Worm (Caenorhabditis elegans) whole organism, young adult: ENCODE data around the gene srh-78.

ENCODE experiments used
- C17E4.6 ChIP-seq: fragments of 200-800 bp; sonication (Bioruptor generic); IDR thresholded peaks from 2 replicates; pipeline ENCODE4 v1.3.6; 2022; ENCODE audit warnings: missing genetic modification reagents, missing genetic modification characterization, missing compliant biosample characterization
- D2030.7 ChIP-seq: fragments of 200-800 bp; sonication (Bioruptor generic); IDR thresholded peaks from 2 replicates; pipeline ENCODE4 v1.3.6; 2022; ENCODE audit warnings: missing genetic modification reagents, missing genetic modification characterization, missing compliant biosample characterization
- F10E7.11 ChIP-seq: sonication (generic microtip); optimal IDR thresholded peaks from 2 replicates; lab custom pipeline; 2017; ENCODE audit warnings: mild to moderate bottlenecking, missing genetic modification characterization, moderate library complexity, missing compliant biosample characterization
- F22D6.2 ChIP-seq: sonication (generic microtip); optimal IDR thresholded peaks from 2 replicates; lab custom pipeline; 2016; ENCODE audit warnings: mild to moderate bottlenecking, missing genetic modification characterization, missing compliant biosample characterization
- F33H1.4 ChIP-seq: fragments of 200-800 bp; sonication (Bioruptor generic); IDR thresholded peaks from 2 replicates; pipeline ENCODE4 v1.3.6; 2022; ENCODE audit warnings: missing genetic modification reagents, missing genetic modification characterization, missing compliant biosample characterization
- F37B4.10 ChIP-seq: fragments of 200-800 bp; sonication (Bioruptor generic); IDR thresholded peaks from 2 replicates; pipeline ENCODE4 v1.3.6; 2022; ENCODE audit warnings: missing genetic modification characterization, missing compliant biosample characterization
- F39B2.1 ChIP-seq: fragments of 200-800 bp; sonication (Bioruptor generic); IDR thresholded peaks from 2 replicates; pipeline ENCODE4 v1.3.6; 2022; ENCODE audit warnings: missing genetic modification reagents, missing genetic modification characterization, missing compliant biosample characterization
- F49E8.2 ChIP-seq: sonication (generic microtip); optimal IDR thresholded peaks from 3 replicates; lab custom pipeline; 2017; ENCODE audit warnings: missing genetic modification characterization, mild to moderate bottlenecking, missing compliant biosample characterization, antibody characterized with exemption, moderate library complexity; ENCODE audit not compliant: insufficient read depth
- F55B11.4 ChIP-seq: sonication (generic microtip); optimal IDR thresholded peaks from 2 replicates; lab custom pipeline; 2016; ENCODE audit warnings: missing compliant biosample characterization, missing genetic modification characterization, borderline replicate concordance; ENCODE audit not compliant: insufficient read depth
- T07F8.4 ChIP-seq: sonication (generic microtip); optimal IDR thresholded peaks from 2 replicates; lab custom pipeline; 2016; ENCODE audit warnings: mild to moderate bottlenecking, missing genetic modification characterization, moderate library complexity, missing compliant biosample characterization
- Y79H2A.3 ChIP-seq: fragments of 200-800 bp; sonication (Bioruptor generic); conservative IDR thresholded peaks from 2 replicates; pipeline ENCODE4 v1.3.6; 2022; ENCODE audit warnings: missing genetic modification reagents, missing genetic modification characterization, missing compliant biosample characterization
- akir-1 ChIP-seq: fragments of 200-800 bp; sonication (Bioruptor generic); optimal IDR thresholded peaks from 2 replicates; lab custom pipeline; 2018; ENCODE audit warnings: mild to moderate bottlenecking, missing genetic modification characterization, moderate library complexity, missing compliant biosample characterization
- ama-1 ChIP-seq, 3 experiments: fragments of 150-350 bp in 1 of 3; sonication (generic microtip) in 2 of 3; optimal IDR thresholded peaks; 2 replicates each; lab custom pipeline; 2014 to 2018; ENCODE audit warnings: missing biosample characterization in 2 of 3, missing genetic modification characterization in 2 of 3, missing genetic modification reagents in 2 of 3
- atf-7 ChIP-seq: sonication (generic microtip); optimal IDR thresholded peaks from 2 replicates; lab custom pipeline; 2017; ENCODE audit warnings: mild to moderate bottlenecking, missing genetic modification characterization, missing compliant biosample characterization
- attf-3 ChIP-seq: fragments of 200-800 bp; sonication (Bioruptor generic); conservative IDR thresholded peaks from 2 replicates; pipeline ENCODE4 v1.3.6; 2022; ENCODE audit warnings: missing genetic modification reagents, missing genetic modification characterization, missing compliant biosample characterization
- bed-1 ChIP-seq: fragments of 200-800 bp; sonication (Bioruptor generic); IDR thresholded peaks from 2 replicates; pipeline ENCODE4 v1.3.6; 2022; ENCODE audit warnings: missing genetic modification reagents, missing genetic modification characterization, missing compliant biosample characterization
- ceh-100 ChIP-seq: fragments of 200-800 bp; sonication (Bioruptor generic); IDR thresholded peaks from 2 replicates; pipeline ENCODE4 v1.3.6; 2022; ENCODE audit warnings: missing genetic modification reagents, missing genetic modification characterization, missing compliant biosample characterization
- ceh-79 ChIP-seq: sonication (generic microtip); optimal IDR thresholded peaks from 2 replicates; lab custom pipeline; 2017; ENCODE audit warnings: mild to moderate bottlenecking, missing genetic modification characterization, missing compliant biosample characterization
- ceh-91 ChIP-seq: fragments of 200-800 bp; sonication (Bioruptor generic); IDR thresholded peaks from 2 replicates; pipeline ENCODE4 v1.3.6; 2022; ENCODE audit warnings: missing genetic modification reagents, missing genetic modification characterization, missing compliant biosample characterization
- dox-1 ChIP-seq: fragments of 200-800 bp; sonication (Bioruptor generic); IDR thresholded peaks from 2 replicates; pipeline ENCODE4 v1.3.6; 2022; ENCODE audit warnings: missing genetic modification reagents, missing genetic modification characterization, missing compliant biosample characterization
- dpl-1 ChIP-seq: fragments of 150-350 bp; optimal IDR thresholded peaks from 2 replicates; lab custom pipeline; 2014; ENCODE audit warnings: missing biosample characterization, missing genetic modification reagents, missing genetic modification characterization
- efl-1 ChIP-seq: fragments of 150-350 bp; optimal IDR thresholded peaks from 2 replicates; lab custom pipeline; 2014; ENCODE audit warnings: missing biosample characterization, missing genetic modification reagents, missing genetic modification characterization
- egrh-3 ChIP-seq: fragments of 200-800 bp; sonication (Bioruptor generic); IDR thresholded peaks from 2 replicates; pipeline ENCODE4 v1.3.6; 2022; ENCODE audit warnings: missing genetic modification reagents, missing genetic modification characterization, missing compliant biosample characterization
- him-1 ChIP-seq: sonication (generic microtip); optimal IDR thresholded peaks from 2 replicates; lab custom pipeline; 2016; ENCODE audit warnings: missing genotype, missing genetic modification reagents, missing genetic modification characterization, missing compliant biosample characterization
- hmg-1.2 ChIP-seq: fragments of 200-800 bp; sonication (Bioruptor generic); IDR thresholded peaks from 2 replicates; pipeline ENCODE4 v1.3.6; 2022; ENCODE audit warnings: missing genetic modification reagents, missing genetic modification characterization, missing compliant biosample characterization
- hsf-1 ChIP-seq: fragments of 200-800 bp; sonication (Bioruptor generic); IDR thresholded peaks from 2 replicates; pipeline ENCODE4 v1.3.6; 2022; ENCODE audit warnings: missing genetic modification reagents, missing genetic modification characterization, missing compliant biosample characterization
- let-526 ChIP-seq: fragments of 200-800 bp; sonication (Bioruptor generic); IDR thresholded peaks from 2 replicates; pipeline ENCODE4 v1.3.6; 2022; ENCODE audit warnings: missing genetic modification reagents, missing genetic modification characterization, missing compliant biosample characterization
- let-607 ChIP-seq, 2 experiments: fragments of 200-800 bp in 1 of 2; sonication (Bioruptor generic) in 1 of 2; sonication (generic microtip) in 1 of 2; optimal IDR thresholded peaks; 2 replicates each; lab custom pipeline; 2016 to 2018; ENCODE audit warnings: mild to moderate bottlenecking in 2 of 2, missing compliant biosample characterization in 2 of 2, missing genetic modification characterization in 2 of 2, moderate library complexity in 2 of 2, missing genotype in 1 of 2
- lin-40 ChIP-seq: sonication (generic microtip); optimal IDR thresholded peaks from 2 replicates; lab custom pipeline; 2016; ENCODE audit warnings: missing genetic modification characterization, mild to moderate bottlenecking, missing compliant biosample characterization, missing genotype, missing genetic modification reagents
- lsl-1 ChIP-seq: fragments of 200-800 bp; sonication (Bioruptor generic); optimal IDR thresholded peaks from 2 replicates; lab custom pipeline; 2018; ENCODE audit warnings: mild to moderate bottlenecking, missing genetic modification characterization, moderate library complexity, missing compliant biosample characterization
- madf-10 ChIP-seq: sonication (generic microtip); optimal IDR thresholded peaks from 2 replicates; lab custom pipeline; 2016; ENCODE audit warnings: mild to moderate bottlenecking, missing genetic modification characterization, missing compliant biosample characterization
- madf-6 ChIP-seq: fragments of 200-800 bp; sonication (Bioruptor generic); IDR thresholded peaks from 2 replicates; pipeline ENCODE4 v1.3.6; 2022; ENCODE audit warnings: missing genetic modification reagents, missing genetic modification characterization, missing compliant biosample characterization
- madf-8 ChIP-seq: fragments of 200-800 bp; sonication (Bioruptor generic); conservative IDR thresholded peaks from 2 replicates; pipeline ENCODE4 v1.3.6; 2022; ENCODE audit warnings: missing genetic modification reagents, missing genetic modification characterization, missing compliant biosample characterization
- mcd-1 ChIP-seq: fragments of 200-800 bp; sonication (Bioruptor generic); IDR thresholded peaks from 2 replicates; pipeline ENCODE4 v1.3.6; 2022; ENCODE audit warnings: missing genetic modification reagents, missing genetic modification characterization, missing compliant biosample characterization
- nfya-2 ChIP-seq: fragments of 200-800 bp; sonication (Bioruptor generic); IDR thresholded peaks from 2 replicates; pipeline ENCODE4 v1.3.6; 2022; ENCODE audit warnings: missing genetic modification reagents, missing genetic modification characterization, missing compliant biosample characterization
- nhr-90 ChIP-seq: sonication (generic microtip); optimal IDR thresholded peaks from 2 replicates; lab custom pipeline; 2016; ENCODE audit warnings: missing genotype, mild to moderate bottlenecking, missing genetic modification characterization, missing compliant biosample characterization
- snpc-1.3 ChIP-seq: sonication (generic microtip); optimal IDR thresholded peaks from 2 replicates; lab custom pipeline; 2017; ENCODE audit warnings: missing genetic modification characterization, mild to moderate bottlenecking, missing compliant biosample characterization, antibody characterized with exemption, moderate library complexity, missing genotype, missing genetic modification reagents; ENCODE audit not compliant: insufficient read depth
- snpc-4 ChIP-seq, 5 experiments: fragments of 150-350 bp in 1 of 5; sonication (generic microtip) in 4 of 5; optimal IDR thresholded peaks; 2 replicates each; lab custom pipeline; 2014 to 2018; ENCODE audit warnings: missing genetic modification characterization in 5 of 5, missing biosample characterization in 3 of 5, antibody characterized with exemption in 2 of 5, mild to moderate bottlenecking in 2 of 5, missing compliant biosample characterization in 2 of 5, missing genotype in 2 of 5, moderate library complexity in 2 of 5, missing genetic modification reagents in 1 of 5
- somi-1 ChIP-seq: fragments of 200-800 bp; sonication (Bioruptor generic); optimal IDR thresholded peaks from 2 replicates; lab custom pipeline; 2018; ENCODE audit warnings: mild to moderate bottlenecking, missing genetic modification characterization, missing compliant biosample characterization
- tbp1 ChIP-seq: fragments of 200-800 bp; sonication (Bioruptor generic); optimal IDR thresholded peaks from 2 replicates; lab custom pipeline; 2018; ENCODE audit warnings: mild to moderate bottlenecking, missing genetic modification characterization, missing compliant biosample characterization
- zfh-2 ChIP-seq: fragments of 200-800 bp; sonication (Bioruptor generic); conservative IDR thresholded peaks from 2 replicates; pipeline ENCODE4 v1.3.6; 2022; ENCODE audit warnings: missing genetic modification reagents, missing genetic modification characterization, missing compliant biosample characterization
- ztf-22 ChIP-seq: fragments of 200-800 bp; sonication (Bioruptor generic); optimal IDR thresholded peaks from 2 replicates; lab custom pipeline; 2018; ENCODE audit warnings: mild to moderate bottlenecking, missing genetic modification characterization, moderate library complexity, missing compliant biosample characterization
- ztf-25 ChIP-seq: fragments of 200-800 bp; sonication (Bioruptor generic); IDR thresholded peaks from 2 replicates; pipeline ENCODE4 v1.3.6; 2022; ENCODE audit warnings: missing genetic modification reagents, missing genetic modification characterization, missing compliant biosample characterization
- ztf-28 ChIP-seq: fragments of 200-800 bp; sonication (Bioruptor generic); IDR thresholded peaks from 2 replicates; pipeline ENCODE4 v1.3.6; 2022; ENCODE audit warnings: missing genetic modification reagents, missing genetic modification characterization, missing compliant biosample characterization

srh-78 gene

ce11 chrV:185124-185523 is 31.8 kb upstream of the srh-78 start:
- TF ChIP-seq ceh-91 (GFP tag; lab: Robert Waterston, UW) (peak; percentile 55; the same call in 1 of the 2 replicates), bed-1 (GFP tag; lab: Robert Waterston, UW) (no peak), madf-8 (GFP tag; lab: Robert Waterston, UW) (0 out of 2 replicates have a peak, but pooled peaks have one; percentile 31), snpc-4 (GFP tag; optimal IDR thresholded peaks at IDR 0.05; lab: Kevin White, UChicago) (no peak), snpc-4 (tag; optimal IDR thresholded peaks at IDR 0.05; lab: Kevin White, UChicago) (no peak), D2030.7 (peak; percentile 34; the same call in 1 of the 2 replicates), madf-6 (GFP tag; lab: Robert Waterston, UW) (peak; percentile 60), attf-3 (GFP tag; lab: Robert Waterston, UW) (no peak), lsl-1 (GFP tag; lab: Kevin White, UChicago) (peak; percentile 65), lin-40 (tag; lab: Kevin White, UChicago) (no peak), nhr-90 (tag; lab: Kevin White, UChicago) (no peak), efl-1 (GFP tag; lab: Kevin White, UChicago) (peak; percentile 21), F33H1.4 (GFP tag; lab: Robert Waterston, UW) (peak; percentile 73)

- TF ChIP-seq zfh-2 (no peak), F55B11.4 (tag; lab: Kevin White, UChicago) (no peak), egrh-3 (GFP tag; lab: Robert Waterston, UW) (no peak; the same call in 1 of the 2 replicates), him-1 (peak; percentile 37), let-526 (GFP tag; lab: Robert Waterston, UW) (no peak), ztf-22 (no peak), tbp1 (GFP tag; lab: Kevin White, UChicago) (peak; percentile 37), T07F8.4 (tag; lab: Kevin White, UChicago) (no peak), ceh-79 (tag; lab: Kevin White, UChicago) (no peak), dox-1 (GFP tag; lab: Robert Waterston, UW) (no peak; the same call in 1 of the 2 replicates), F49E8.2 (tag; lab: Kevin White, UChicago) (peak; percentile 32), nfya-2 (GFP tag; lab: Robert Waterston, UW) (no peak), hmg-1.2 (peak; percentile 99), let-607 (tag; optimal IDR thresholded peaks at IDR 0.05; lab: Kevin White, UChicago) (no peak), madf-8 (GFP tag; lab: Robert Waterston, UW) (peak; percentile 62), snpc-1.3 (peak; percentile 23), D2030.7 (peak; percentile 84), ceh-100 (GFP tag; lab: Robert Waterston, UW) (peak; percentile 57), madf-10 (tag; lab: Kevin White, UChicago) (peak; percentile 47), C17E4.6 (GFP tag; lab: Robert Waterston, UW) (no peak), dpl-1 (GFP tag; lab: Kevin White, UChicago) (peak; percentile 54), atf-7 (tag; lab: Kevin White, UChicago) (no peak), somi-1 (no peak), F10E7.11 (tag; lab: Kevin White, UChicago) (no peak), F39B2.1 (GFP tag; lab: Robert Waterston, UW) (no peak), mcd-1 (GFP tag; lab: Robert Waterston, UW) (peak; percentile 60), attf-3 (GFP tag; lab: Robert Waterston, UW) (0 out of 2 replicates have a peak, but pooled peaks have one; percentile 38), Y79H2A.3 (GFP tag; lab: Robert Waterston, UW) (0 out of 2 replicates have a peak, but pooled peaks have one; percentile 38), bed-1 (GFP tag; lab: Robert Waterston, UW) (no peak), ztf-28 (GFP tag; lab: Robert Waterston, UW) (no peak), akir-1 (GFP tag; lab: Kevin White, UChicago) (no peak), hsf-1 (GFP tag; lab: Robert Waterston, UW) (0 out of 2 replicates have a peak, but pooled peaks have one; percentile 9), ama-1 (optimal IDR thresholded peaks at IDR 0.05; lab: Kevin White, UChicago) (no peak), ama-1 (GFP tag; optimal IDR thresholded peaks at IDR 0.05; lab: Kevin White, UChicago) (no peak), madf-6 (GFP tag; lab: Robert Waterston, UW) (peak; percentile 83), F22D6.2 (tag; lab: Kevin White, UChicago) (no peak), F37B4.10 (GFP tag; lab: Robert Waterston, UW) (no peak), ztf-25 (GFP tag; lab: Robert Waterston, UW) (no peak)
Measured at ce11 chrV:185694-186217, 31.2 kb upstream of the srh-78 start, which contains the start of gene arid-1. Gene arid-1, plus strand, starts transcription at chrV:186167.
